Fruit fly (Drosophila melanogaster) whole organism, embryonic: ENCODE results near the gene Bsg.

Source experiments
- CG17612 ChIP-seq: fragments of 200-800 bp; sonication (Bioruptor generic); IDR thresholded peaks from 2 replicates; pipeline ENCODE4 v1.3.6; 2022; ENCODE audit warnings: missing biosample characterization, missing genetic modification characterization
- CG2889 ChIP-seq: fragments of 200-800 bp; sonication (Bioruptor generic); IDR thresholded peaks from 3 replicates; pipeline ENCODE4 v1.3.6; 2022; ENCODE audit warnings: missing biosample characterization, missing genetic modification characterization
- Deaf1 ChIP-seq: fragments of 200-800 bp; optimal IDR thresholded peaks from 3 replicates; lab custom pipeline; 2019; ENCODE audit warnings: missing biosample characterization, mild to moderate bottlenecking, missing genetic modification characterization, moderate library complexity
- Dfd ChIP-seq, 2 experiments: fragments of >200 bp; optimal IDR thresholded peaks; 2 replicates each; lab custom pipeline; 2017; ENCODE audit warnings: missing biosample characterization in 2 of 2, missing genetic modification characterization in 2 of 2
- Nf-YC ChIP-seq: fragments of 200-800 bp; optimal IDR thresholded peaks from 3 replicates; lab custom pipeline; 2019; ENCODE audit warnings: missing biosample characterization, mild to moderate bottlenecking, missing genetic modification characterization, moderate library complexity
- en ChIP-seq: fragments of 200-800 bp; sonication (Bioruptor generic); optimal IDR thresholded peaks from 2 replicates; lab custom pipeline; 2016; ENCODE audit warnings: missing biosample characterization, missing genetic modification characterization
- wdn ChIP-seq: fragments of 200-800 bp; sonication (Bioruptor generic); IDR thresholded peaks from 2 replicates; pipeline ENCODE4 v1.3.6; 2022; ENCODE audit warnings: missing biosample characterization, missing genetic modification characterization

- TF ChIP-seq en, result no peak
- TF ChIP-seq Dfd (GFP tag; optimal IDR thresholded peaks at IDR 0.05; lab: Kevin White, UChicago), result no peak
- no peak for TF ChIP-seq wdn (GFP tag; lab: Robert Waterston, UW)
- TF ChIP-seq Deaf1 (tag; lab: Kevin White, UChicago), result no peak
- no peak for TF ChIP-seq CG17612
- no peak for TF ChIP-seq CG2889 (GFP tag; lab: Robert Waterston, UW)
- TF ChIP-seq Nf-YC (tag; lab: Kevin White, UChicago), result no peak
These were observed 49.5 kb upstream of the Bsg start for dm6 chr2L:8033756-8034155.
